Fruit fly (Drosophila melanogaster) whole organism, embryonic: Measurements from ENCODE around the gene mAChR-B.

Source experiments
- Adf1 ChIP-seq: fragments of 200-800 bp; sonication (Bioruptor generic); IDR thresholded peaks from 2 replicates; pipeline ENCODE4 v1.3.6; 2022; ENCODE audit warnings: missing biosample characterization, missing genetic modification characterization
- Asciz ChIP-seq: fragments of 200-800 bp; sonication (Bioruptor generic); optimal IDR thresholded peaks from 2 replicates; lab custom pipeline; 2017; ENCODE audit warnings: missing biosample characterization, mild to moderate bottlenecking, missing genetic modification characterization, missing genetic modification reagents
- Bgb ChIP-seq: fragments of 200-800 bp; sonication (Bioruptor generic); IDR thresholded peaks from 2 replicates; pipeline ENCODE4 v1.3.6; 2022; ENCODE audit warnings: missing biosample characterization, missing genetic modification characterization; ENCODE audit not compliant: partially characterized antibody
- Bteb2 ChIP-seq: fragments of 200-800 bp; sonication (Bioruptor generic); optimal IDR thresholded peaks from 2 replicates; lab custom pipeline; 2016; ENCODE audit warnings: missing biosample characterization, missing genetic modification characterization
- CG10654 ChIP-seq: fragments of 200-800 bp; sonication (Bioruptor generic); optimal IDR thresholded peaks from 2 replicates; lab custom pipeline; 2016; ENCODE audit warnings: missing biosample characterization, missing genetic modification characterization
- CG11398 ChIP-seq: fragments of 200-800 bp; sonication (Bioruptor generic); optimal IDR thresholded peaks from 2 replicates; lab custom pipeline; 2016; ENCODE audit warnings: missing biosample characterization, missing genetic modification characterization
- CG12104 ChIP-seq: fragments of 200-800 bp; sonication (Bioruptor generic); optimal IDR thresholded peaks from 3 replicates; lab custom pipeline; 2016; ENCODE audit warnings: missing biosample characterization, missing genetic modification characterization
- CG14710 ChIP-seq: fragments of 200-800 bp; sonication (Bioruptor generic); optimal IDR thresholded peaks from 3 replicates; lab custom pipeline; 2019; ENCODE audit warnings: missing biosample characterization, mild to moderate bottlenecking, missing genetic modification characterization, moderate library complexity
- CG14860 ChIP-seq: fragments of 200-800 bp; sonication (Bioruptor generic); IDR thresholded peaks from 3 replicates; pipeline ENCODE4 v1.3.6; 2022; ENCODE audit warnings: missing biosample characterization, missing genetic modification characterization; ENCODE audit not compliant: partially characterized antibody
- CG15696 ChIP-seq: fragments of 200-800 bp; sonication (Bioruptor generic); optimal IDR thresholded peaks from 2 replicates; lab custom pipeline; 2019; ENCODE audit warnings: missing biosample characterization, mild to moderate bottlenecking, missing genetic modification characterization, moderate library complexity
- CG1647 ChIP-seq: fragments of 200-800 bp; sonication (Bioruptor generic); optimal IDR thresholded peaks from 3 replicates; lab custom pipeline; 2016; ENCODE audit warnings: missing biosample characterization, missing genetic modification characterization
- CG17829 ChIP-seq: fragments of 200-800 bp; optimal IDR thresholded peaks from 2 replicates; lab custom pipeline; 2019; ENCODE audit warnings: missing biosample characterization, mild to moderate bottlenecking, missing genetic modification characterization, moderate library complexity
- CG2129 ChIP-seq: fragments of 200-800 bp; sonication (Bioruptor generic); IDR thresholded peaks from 2 replicates; pipeline ENCODE4 v1.3.6; 2022; ENCODE audit warnings: missing biosample characterization, missing genetic modification characterization; ENCODE audit not compliant: partially characterized antibody
- CG34422 ChIP-seq: fragments of 200-800 bp; sonication (Bioruptor generic); IDR thresholded peaks from 3 replicates; pipeline ENCODE4 v1.3.6; 2022; ENCODE audit warnings: missing biosample characterization, missing genetic modification characterization
- CG7357 ChIP-seq: fragments of 200-800 bp; sonication (Bioruptor generic); IDR thresholded peaks from 3 replicates; pipeline ENCODE4 v1.3.6; 2022; ENCODE audit warnings: missing biosample characterization, missing genetic modification characterization
- CG7839 ChIP-seq: fragments of 200-800 bp; sonication (Bioruptor generic); optimal IDR thresholded peaks from 3 replicates; lab custom pipeline; 2018; ENCODE audit warnings: missing biosample characterization, mild to moderate bottlenecking, missing genetic modification characterization, moderate library complexity
- CG7987 ChIP-seq: fragments of 200-800 bp; sonication (Bioruptor generic); optimal IDR thresholded peaks from 2 replicates; lab custom pipeline; 2018; ENCODE audit warnings: missing biosample characterization, mild to moderate bottlenecking, missing genetic modification characterization, moderate library complexity
- CG8478 ChIP-seq: fragments of >200 bp; optimal IDR thresholded peaks from 2 replicates; lab custom pipeline; 2018
- CG8944 ChIP-seq: fragments of 200-800 bp; sonication (Bioruptor generic); optimal IDR thresholded peaks from 3 replicates; lab custom pipeline; 2016; ENCODE audit warnings: missing biosample characterization, missing genetic modification characterization
- CG9215 ChIP-seq: fragments of 200-800 bp; sonication (Bioruptor generic); IDR thresholded peaks from 2 replicates; pipeline ENCODE4 v1.3.6; 2022; ENCODE audit warnings: missing biosample characterization, missing genetic modification characterization
- D19A ChIP-seq: fragments of 200-800 bp; optimal IDR thresholded peaks from 3 replicates; lab custom pipeline; 2019; ENCODE audit warnings: missing biosample characterization, mild to moderate bottlenecking, missing genetic modification characterization, moderate library complexity
- Dip2 ChIP-seq: fragments of 200-800 bp; sonication (Bioruptor generic); IDR thresholded peaks from 2 replicates; pipeline ENCODE4 v1.3.6; 2022; ENCODE audit warnings: missing biosample characterization, missing genetic modification characterization
- HmgZ ChIP-seq: fragments of 200-800 bp; sonication (Bioruptor generic); optimal IDR thresholded peaks from 2 replicates; lab custom pipeline; 2018; ENCODE audit warnings: missing biosample characterization, mild to moderate bottlenecking, missing genetic modification characterization
- MESR4 ChIP-seq: fragments of 200-800 bp; sonication (Bioruptor generic); optimal IDR thresholded peaks from 2 replicates; lab custom pipeline; 2018; ENCODE audit warnings: missing biosample characterization, mild to moderate bottlenecking, missing genetic modification characterization, moderate library complexity
- Nf-YA ChIP-seq: fragments of 200-800 bp; sonication (Bioruptor generic); IDR thresholded peaks from 2 replicates; pipeline ENCODE4 v1.3.6; 2022; ENCODE audit warnings: missing biosample characterization, missing genetic modification characterization
- Nf-YB ChIP-seq: fragments of 200-800 bp; sonication (Bioruptor generic); optimal IDR thresholded peaks from 3 replicates; lab custom pipeline; 2019; ENCODE audit warnings: missing biosample characterization, mild to moderate bottlenecking, missing genetic modification characterization, moderate library complexity
- Sry-δ ChIP-seq: fragments of 200-800 bp; sonication (Bioruptor generic); optimal IDR thresholded peaks from 2 replicates; lab custom pipeline; 2016; ENCODE audit warnings: missing biosample characterization, missing genetic modification characterization
- Usf ChIP-seq: fragments of 200-800 bp; sonication (Bioruptor generic); optimal IDR thresholded peaks from 2 replicates; lab custom pipeline; 2017; ENCODE audit warnings: missing genotype, missing biosample characterization, missing genetic modification characterization
- abd-A ChIP-seq: fragments of 200-800 bp; sonication (Bioruptor generic); optimal IDR thresholded peaks from 3 replicates; lab custom pipeline; 2019; ENCODE audit warnings: missing biosample characterization, mild to moderate bottlenecking, missing genetic modification characterization, moderate library complexity
- ac ChIP-seq: fragments of 200-800 bp; sonication (Bioruptor generic); optimal IDR thresholded peaks from 3 replicates; lab custom pipeline; 2017; ENCODE audit warnings: missing biosample characterization, mild to moderate bottlenecking, missing genetic modification characterization
- al ChIP-seq: fragments of 200-800 bp; sonication (Bioruptor generic); IDR thresholded peaks from 2 replicates; pipeline ENCODE4 v1.3.6; 2022; ENCODE audit warnings: missing biosample characterization, missing genetic modification characterization
- ase ChIP-seq: fragments of 200-800 bp; sonication (Bioruptor generic); IDR thresholded peaks from 3 replicates; pipeline ENCODE4 v1.3.6; 2022; ENCODE audit warnings: missing biosample characterization, missing genetic modification characterization
- az2 ChIP-seq: fragments of 200-800 bp; sonication (Bioruptor generic); optimal IDR thresholded peaks from 3 replicates; lab custom pipeline; 2016; ENCODE audit warnings: missing biosample characterization, missing genetic modification characterization
- dati ChIP-seq: fragments of 200-800 bp; sonication (Bioruptor generic); IDR thresholded peaks from 2 replicates; pipeline ENCODE4 v1.3.6; 2022; ENCODE audit warnings: missing biosample characterization, missing genetic modification characterization
- dimm ChIP-seq: fragments of 200-800 bp; sonication (Bioruptor generic); IDR thresholded peaks from 2 replicates; pipeline ENCODE4 v1.3.6; 2022; ENCODE audit warnings: missing biosample characterization, missing genetic modification characterization
- ftz-f1 ChIP-seq: fragments of 200-800 bp; sonication (Bioruptor generic); optimal IDR thresholded peaks from 2 replicates; lab custom pipeline; 2016; ENCODE audit warnings: missing biosample characterization, missing genetic modification characterization
- gem ChIP-seq: fragments of 200-800 bp; sonication (Bioruptor generic); optimal IDR thresholded peaks from 2 replicates; lab custom pipeline; 2019; ENCODE audit warnings: missing biosample characterization, mild to moderate bottlenecking, missing genetic modification characterization, moderate library complexity
- hkb ChIP-seq, 2 experiments: fragments of 200-800 bp in 1 of 2; fragments of >200 bp in 1 of 2; sonication (Bioruptor generic) in 1 of 2; IDR thresholded peaks in 1 of 2; optimal IDR thresholded peaks in 1 of 2; 2 replicates each; pipeline versions ENCODE4 v1.3.6 to Lab custom; 2017 to 2022; ENCODE audit warnings: missing biosample characterization in 1 of 2, missing genetic modification characterization in 1 of 2
- hth ChIP-seq: fragments of >200 bp; optimal IDR thresholded peaks from 2 replicates; lab custom pipeline; 2017; ENCODE audit warnings: inconsistent platforms
- ken ChIP-seq: fragments of 200-800 bp; sonication (Bioruptor generic); IDR thresholded peaks from 3 replicates; pipeline ENCODE4 v1.3.6; 2022; ENCODE audit warnings: missing biosample characterization, missing genetic modification characterization
- knrl ChIP-seq: fragments of 200-800 bp; sonication (Bioruptor generic); IDR thresholded peaks from 3 replicates; pipeline ENCODE4 v1.3.6; 2022; ENCODE audit warnings: missing biosample characterization, missing genetic modification characterization; ENCODE audit not compliant: partially characterized antibody
- lab ChIP-seq: fragments of 200-800 bp; sonication (Bioruptor generic); optimal IDR thresholded peaks from 3 replicates; lab custom pipeline; 2017; ENCODE audit warnings: missing biosample characterization, missing genetic modification characterization, mild to moderate bottlenecking, moderate library complexity, missing genetic modification reagents
- oc ChIP-seq: fragments of 200-800 bp; sonication (Bioruptor generic); optimal IDR thresholded peaks from 2 replicates; lab custom pipeline; 2018; ENCODE audit warnings: missing biosample characterization, mild to moderate bottlenecking, missing genetic modification characterization, moderate library complexity
- pan ChIP-seq, 4 experiments: fragments of >200 bp in 3 of 4; fragments of 200-800 bp in 1 of 4; sonication (Bioruptor generic) in 1 of 4; optimal IDR thresholded peaks in 3 of 4; IDR thresholded peaks in 1 of 4; 2 replicates each; pipeline versions ENCODE4 v1.3.6 to Lab custom; 2017 to 2022; ENCODE audit warnings: missing biosample characterization in 2 of 4, missing genetic modification characterization in 2 of 4, mixed read lengths in 1 of 4
- pros ChIP-seq: fragments of 200-800 bp; sonication (Bioruptor generic); optimal IDR thresholded peaks from 3 replicates; lab custom pipeline; 2019; ENCODE audit warnings: missing biosample characterization, mild to moderate bottlenecking, missing genetic modification characterization, moderate library complexity
- repo ChIP-seq: fragments of 200-800 bp; sonication (Bioruptor generic); optimal IDR thresholded peaks from 2 replicates; lab custom pipeline; 2016; ENCODE audit warnings: missing biosample characterization, missing genetic modification characterization
- ro ChIP-seq: fragments of 200-800 bp; sonication (Bioruptor generic); IDR thresholded peaks from 2 replicates; pipeline ENCODE4 v1.3.6; 2022; ENCODE audit warnings: missing biosample characterization, missing genetic modification characterization
- row ChIP-seq: fragments of 200-800 bp; sonication (Bioruptor generic); IDR thresholded peaks from 3 replicates; pipeline ENCODE4 v1.3.6; 2022; ENCODE audit warnings: missing biosample characterization, missing genetic modification characterization
- tap ChIP-seq: fragments of 200-800 bp; optimal IDR thresholded peaks from 3 replicates; lab custom pipeline; 2019; ENCODE audit warnings: missing biosample characterization, mild to moderate bottlenecking, missing genetic modification characterization, moderate library complexity
- yki ChIP-seq: fragments of >200 bp; optimal IDR thresholded peaks from 3 replicates; lab custom pipeline; 2018

mAChR-B gene

DNA sequence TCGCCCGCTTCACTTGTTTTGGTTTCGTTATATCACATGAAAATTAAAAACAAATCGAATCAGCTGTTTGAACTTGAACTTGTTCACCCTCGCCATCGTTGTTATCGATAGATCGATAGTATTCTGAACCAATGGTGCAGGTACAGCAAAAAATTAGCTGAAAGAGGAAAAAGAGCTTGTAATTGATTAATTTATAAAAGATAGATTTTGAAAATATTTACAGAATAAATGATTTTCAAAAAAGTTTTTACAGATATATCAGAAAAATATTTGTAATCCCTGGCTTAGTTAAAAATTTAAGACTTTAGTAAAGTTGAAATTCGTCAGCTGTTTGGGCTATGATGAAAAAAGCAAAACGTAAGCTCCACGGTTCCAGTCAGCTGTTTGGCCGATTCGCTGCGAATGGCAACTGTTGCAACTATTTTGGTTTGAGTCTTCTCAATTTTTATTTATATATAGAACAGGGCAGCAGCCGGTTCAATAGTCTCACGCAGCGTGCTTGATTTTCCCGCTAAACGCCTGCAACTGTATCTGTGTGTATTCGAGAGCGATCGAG, 26.1 kb upstream of the mAChR-B start, which contains the start of the genes CG11035 and unc-45 (continued):
- peak; percentile 61 for TF ChIP-seq Sry-δ (GFP tag; lab: Kevin White, UChicago)
- TF ChIP-seq abd-A (tag; lab: Kevin White, UChicago), result no peak
- TF ChIP-seq ftz-f1 (GFP tag; lab: Kevin White, UChicago), result peak; percentile 27
- no peak for TF ChIP-seq pan (optimal IDR thresholded peaks at IDR 0.05; lab: Kevin White, UChicago)
- TF ChIP-seq pan (GFP tag; optimal IDR thresholded peaks at IDR 0.05 in 1 of 2, IDR thresholded peaks at IDR 0.05 in 1 of 2), result no peak
- TF ChIP-seq Bgb (GFP tag; lab: Robert Waterston, UW), result peak; percentile 68
- TF ChIP-seq ro (GFP tag; lab: Robert Waterston, UW), result no peak
- no peak for TF ChIP-seq MESR4 (GFP tag; lab: Kevin White, UChicago)
- TF ChIP-seq dimm, result no peak
- TF ChIP-seq Nf-YB (GFP tag; lab: Kevin White, UChicago), result no peak
- TF ChIP-seq CG11398 (GFP tag; lab: Kevin White, UChicago), result no peak
- no peak for TF ChIP-seq Asciz (GFP tag; lab: Kevin White, UChicago)
- TF ChIP-seq CG12104, result peak; percentile 19
- TF ChIP-seq CG17829, result peak; percentile 64
- no peak for TF ChIP-seq CG7987 (GFP tag; lab: Kevin White, UChicago)
- peak; percentile 45; the same call in 1 of the 2 replicates for TF ChIP-seq CG2129
- no peak for TF ChIP-seq CG8478 (lab: Kevin White, UChicago)
- TF ChIP-seq Adf1, result no peak
- TF ChIP-seq CG14710 (tag; lab: Kevin White, UChicago), result peak; percentile 61
- peak; percentile 35; the same call in 1 of the 2 replicates for TF ChIP-seq al (GFP tag; lab: Robert Waterston, UW)
- TF ChIP-seq oc (tag; lab: Kevin White, UChicago), result no peak
- TF ChIP-seq pros (GFP tag; lab: Kevin White, UChicago), result no peak
- no peak for TF ChIP-seq repo (GFP tag; lab: Kevin White, UChicago)
- TF ChIP-seq CG9215 (GFP tag; lab: Robert Waterston, UW), result peak; percentile 50
- peak; percentile 61 for TF ChIP-seq gem (tag; lab: Kevin White, UChicago)
- TF ChIP-seq CG34422 (GFP tag; lab: Robert Waterston, UW), result peak; percentile 42; the same call in 1 of the 3 replicates
- TF ChIP-seq lab, result no peak
- TF ChIP-seq tap (tag; lab: Kevin White, UChicago), result no peak
- no peak for TF ChIP-seq Nf-YA (GFP tag; lab: Robert Waterston, UW)
- TF ChIP-seq CG1647 (GFP tag; lab: Kevin White, UChicago), result no peak
- TF ChIP-seq hth (lab: Kevin White, UChicago), result no peak
- TF ChIP-seq HmgZ (tag; lab: Kevin White, UChicago), result peak; percentile 30
- no peak for TF ChIP-seq Bteb2 (GFP tag; lab: Kevin White, UChicago)
- TF ChIP-seq row (GFP tag; lab: Robert Waterston, UW), result peak; percentile 91
- TF ChIP-seq Usf, result no peak
- no peak for TF ChIP-seq ken (GFP tag; lab: Robert Waterston, UW)
- peak; percentile 16 for TF ChIP-seq CG10654 (GFP tag; lab: Kevin White, UChicago)
- TF ChIP-seq Dip2 (GFP tag; lab: Robert Waterston, UW), result no peak
- TF ChIP-seq az2 (GFP tag; lab: Kevin White, UChicago), result peak; percentile 12
- TF ChIP-seq dati, result no peak
- no peak for TF ChIP-seq CG7357
- no peak for TF ChIP-seq hkb (optimal IDR thresholded peaks at IDR 0.05; lab: Kevin White, UChicago)
- TF ChIP-seq hkb (GFP tag; IDR thresholded peaks at IDR 0.05; lab: Robert Waterston, UW), result no peak
- no peak for TF ChIP-seq CG8944 (GFP tag; lab: Kevin White, UChicago)
- TF ChIP-seq CG15696 (tag; lab: Kevin White, UChicago), result peak; percentile 36
- peak; percentile 48 for TF ChIP-seq CG7839 (tag; lab: Kevin White, UChicago)
- peak; percentile 75 for TF ChIP-seq CG14860 (GFP tag; lab: Robert Waterston, UW)
- no peak for TF ChIP-seq yki
- peak; percentile 41 for TF ChIP-seq D19A (tag; lab: Kevin White, UChicago)
- no peak for TF ChIP-seq ac
- peak; percentile 83 for TF ChIP-seq knrl
- TF ChIP-seq ase (GFP tag; lab: Robert Waterston, UW), result no peak
